Worm (Caenorhabditis elegans): ENCODE measurements around the gene F22B5.10.
"Not testable (repeated sequence)": the region's sequence is repeated elsewhere in the genome, so short reads cannot be mapped to it uniquely, and the experiment has no call there.

F22B5.10 gene

ce11 chrII:8466874-8467273, at the start of gene F22B5.10:
F22B5.10 (plus strand) TSS chrII:8467174.
- TF ChIP-seq B0310.2 (tag; optimal IDR thresholded peaks at IDR 0.05) (no peak), tra-4 (tag; optimal IDR thresholded peaks at IDR 0.05) (no peak)

DNA sequence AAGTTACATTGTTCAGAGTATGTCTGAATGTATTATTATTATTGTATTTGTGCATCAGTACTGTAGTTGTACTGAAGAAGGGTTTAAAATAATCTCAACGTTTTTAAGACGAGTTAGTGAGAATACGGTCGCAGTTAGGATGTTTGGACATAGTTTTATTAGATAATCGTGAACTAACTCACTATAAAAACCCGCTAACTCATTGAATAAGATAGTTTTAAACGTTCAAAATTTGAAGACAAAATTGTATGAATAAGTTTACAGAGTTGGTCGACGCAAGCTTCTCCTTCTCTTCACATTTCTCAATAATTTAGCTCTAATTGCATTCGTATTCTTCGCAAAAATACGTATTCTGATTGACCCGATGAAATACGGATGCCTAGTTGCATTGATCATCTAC, 48.0 kb upstream of the F22B5.10 start:
- TF ChIP-seq scrt-1 (GFP tag; IDR thresholded peaks at IDR 0.05) (no peak), B0310.2 (tag; optimal IDR thresholded peaks at IDR 0.05) (no peak), ceh-36 (tag; optimal IDR thresholded peaks at IDR 0.05) (no peak)

DNA sequence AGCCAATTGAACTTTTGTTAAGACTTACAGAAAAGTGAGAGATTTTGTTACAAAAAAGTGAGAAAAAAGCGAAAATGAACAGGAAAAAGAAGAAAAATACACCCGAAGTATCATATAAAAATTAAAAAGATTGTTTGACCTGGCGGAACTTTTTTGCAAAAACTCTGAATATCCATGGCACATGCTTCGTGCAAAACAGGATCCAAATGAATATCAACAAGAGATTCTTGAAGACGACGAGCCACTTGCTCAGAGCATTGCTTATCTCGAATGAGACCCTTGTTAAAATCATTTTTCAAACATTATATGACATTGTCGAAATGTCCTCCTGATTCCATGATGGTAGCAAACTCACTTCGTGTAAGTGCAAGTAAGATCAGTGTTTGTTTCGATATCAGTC, 47.2 kb upstream of the F22B5.10 start, which contains the start of gene F14E5.8:
F14E5.8 (plus strand) TSS at position 301 of the 400 bp plus-strand sequence.
- TF ChIP-seq scrt-1 (GFP tag; IDR thresholded peaks at IDR 0.05); tbx-11 (GFP tag; IDR thresholded peaks at IDR 0.05); hmg-4 (GFP tag; optimal IDR thresholded peaks at IDR 0.05): not testable (repeated sequence)

ce11 chrII:8420775-8421388, 46.1 kb upstream of the F22B5.10 start:
- no peak for TF ChIP-seq hmg-4 (GFP tag; optimal IDR thresholded peaks at IDR 0.05)
- no peak for TF ChIP-seq ama-1 (optimal IDR thresholded peaks at IDR 0.05)
- TF ChIP-seq tbx-37 (GFP tag; conservative IDR thresholded peaks at IDR 0.05) = no peak
- no peak for TF ChIP-seq ets-7 (tag; optimal IDR thresholded peaks at IDR 0.05)
- TF ChIP-seq sea-1 (GFP tag; conservative IDR thresholded peaks at IDR 0.05) = no peak
- TF ChIP-seq tra-4 (tag; optimal IDR thresholded peaks at IDR 0.05) = no peak
- no peak for TF ChIP-seq hmbx-1 (tag; optimal IDR thresholded peaks at IDR 0.05)
- TF ChIP-seq ceh-13 (GFP tag; optimal IDR thresholded peaks at IDR 0.05) = no peak
- no peak for TF ChIP-seq flt-1 (GFP tag; IDR thresholded peaks at IDR 0.05)
- no peak for TF ChIP-seq scrt-1 (GFP tag; IDR thresholded peaks at IDR 0.05)
- no peak for TF ChIP-seq ceh-36 (tag; optimal IDR thresholded peaks at IDR 0.05)
- no peak for TF ChIP-seq pes-1 (GFP tag; IDR thresholded peaks at IDR 0.05)
- TF ChIP-seq aly-1 (tag; optimal IDR thresholded peaks at IDR 0.05) = no peak
- no peak for TF ChIP-seq F13C5.2 (tag; optimal IDR thresholded peaks at IDR 0.05)
- no peak for TF ChIP-seq B0310.2 (tag; optimal IDR thresholded peaks at IDR 0.05)
- no peak for TF ChIP-seq hnd-1 (tag; optimal IDR thresholded peaks at IDR 0.05)
- TF ChIP-seq tbx-11 (GFP tag; IDR thresholded peaks at IDR 0.05) = no peak

DNA sequence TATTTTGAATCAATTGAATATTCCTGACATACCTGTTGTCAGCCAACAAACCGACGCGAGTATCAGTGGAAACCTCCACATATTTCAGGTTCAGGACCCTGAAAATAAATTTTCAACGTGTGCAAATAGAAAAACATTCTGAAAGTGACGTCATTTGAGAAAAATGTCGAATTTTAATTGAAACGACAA, 38.3 kb upstream of the F22B5.10 start, which contains the start of gene F14E5.2:
F14E5.2 (minus strand) TSS at position 101 of the 189 bp plus-strand sequence.
- no peak for TF ChIP-seq flt-1 (GFP tag; IDR thresholded peaks at IDR 0.05)
- no peak for TF ChIP-seq ets-7 (tag; optimal IDR thresholded peaks at IDR 0.05)
- no peak for TF ChIP-seq hmg-4 (GFP tag; optimal IDR thresholded peaks at IDR 0.05)
- TF ChIP-seq sea-1 (GFP tag; conservative IDR thresholded peaks at IDR 0.05) = no peak
- TF ChIP-seq tbx-37 (GFP tag; conservative IDR thresholded peaks at IDR 0.05) = no peak
- TF ChIP-seq pes-1 (GFP tag; IDR thresholded peaks at IDR 0.05) = no peak
- TF ChIP-seq hnd-1 (tag; optimal IDR thresholded peaks at IDR 0.05) = no peak
- no peak for TF ChIP-seq ceh-36 (tag; optimal IDR thresholded peaks at IDR 0.05)
- TF ChIP-seq ama-1 (optimal IDR thresholded peaks at IDR 0.05) = no peak
- TF ChIP-seq aly-1 (tag; optimal IDR thresholded peaks at IDR 0.05) = no peak
- no peak for TF ChIP-seq tbx-11 (GFP tag; IDR thresholded peaks at IDR 0.05)
- no peak for TF ChIP-seq scrt-1 (GFP tag; IDR thresholded peaks at IDR 0.05)
- no peak for TF ChIP-seq F13C5.2 (tag; optimal IDR thresholded peaks at IDR 0.05)
- no peak for TF ChIP-seq ceh-13 (GFP tag; optimal IDR thresholded peaks at IDR 0.05)
- no peak for TF ChIP-seq B0310.2 (tag; optimal IDR thresholded peaks at IDR 0.05)
- TF ChIP-seq hmbx-1 (tag; optimal IDR thresholded peaks at IDR 0.05) = no peak
- no peak for TF ChIP-seq tra-4 (tag; optimal IDR thresholded peaks at IDR 0.05)

DNA sequence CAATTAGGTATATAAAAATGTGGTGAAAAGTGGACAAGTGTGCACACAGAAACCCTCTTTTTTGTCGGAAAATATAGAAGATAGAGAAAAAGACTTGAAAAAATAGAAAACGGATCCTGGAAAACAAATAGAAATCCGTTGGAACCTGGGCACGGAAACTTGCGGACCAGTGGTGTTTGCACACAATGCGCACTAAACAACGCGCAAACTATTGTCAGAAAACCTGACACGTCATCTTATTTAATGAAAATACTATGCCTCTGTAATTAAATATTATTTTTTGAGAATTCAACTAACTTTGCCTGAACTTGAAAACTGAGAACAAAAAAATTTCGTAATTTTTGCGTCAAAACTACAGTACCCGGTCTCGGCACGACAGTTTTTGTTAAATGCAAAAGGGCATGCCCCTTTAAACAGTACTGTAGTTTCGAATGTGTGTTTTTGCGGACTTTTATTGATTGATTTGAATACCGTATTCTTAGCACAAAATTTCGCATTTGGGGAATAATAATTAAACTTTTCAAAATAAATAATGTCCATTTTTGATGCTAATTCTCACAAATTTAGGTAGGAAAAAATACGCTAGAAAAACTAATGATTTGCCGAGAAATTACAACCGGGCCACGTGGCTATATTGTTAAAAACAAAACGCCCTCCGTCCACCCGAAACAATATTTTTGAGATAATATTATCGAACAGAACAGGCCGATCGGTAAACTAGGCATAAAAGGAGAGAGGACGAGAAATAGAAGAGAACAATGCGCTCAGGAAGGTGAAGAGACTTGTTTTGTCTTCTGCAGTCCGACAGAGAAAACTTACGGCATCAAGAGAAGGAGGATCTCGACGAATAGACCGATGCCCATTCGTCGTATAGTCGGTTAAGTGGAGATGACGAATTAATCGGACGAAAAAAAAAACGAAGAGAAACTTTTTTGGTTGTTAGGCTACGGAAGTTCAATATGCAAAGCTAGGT, 37.7 kb upstream of the F22B5.10 start:
- TF ChIP-seq hmbx-1 (tag; optimal IDR thresholded peaks at IDR 0.05) (no peak), hnd-1 (tag; optimal IDR thresholded peaks at IDR 0.05) (no peak), ama-1 (optimal IDR thresholded peaks at IDR 0.05) (no peak), B0310.2 (tag; optimal IDR thresholded peaks at IDR 0.05) (no peak), tbx-37 (GFP tag; conservative IDR thresholded peaks at IDR 0.05) (no peak), pes-1 (GFP tag; IDR thresholded peaks at IDR 0.05) (no peak), hmg-4 (GFP tag; optimal IDR thresholded peaks at IDR 0.05) (no peak), tra-4 (tag; optimal IDR thresholded peaks at IDR 0.05) (no peak), aly-1 (tag; optimal IDR thresholded peaks at IDR 0.05) (no peak), F13C5.2 (tag; optimal IDR thresholded peaks at IDR 0.05) (no peak)

ce11 chrII:8431954-8432353, 35.0 kb upstream of the F22B5.10 start, which contains the start of gene acp-2:
acp-2 (minus strand) TSS chrII:8432054.
- TF ChIP-seq hnd-1 (tag; optimal IDR thresholded peaks at IDR 0.05) (no peak), B0310.2 (tag; optimal IDR thresholded peaks at IDR 0.05) (no peak), pes-1 (GFP tag; IDR thresholded peaks at IDR 0.05) (no peak), tbx-37 (GFP tag; conservative IDR thresholded peaks at IDR 0.05) (no peak), hmg-4 (GFP tag; optimal IDR thresholded peaks at IDR 0.05) (no peak), ceh-13 (GFP tag; optimal IDR thresholded peaks at IDR 0.05) (no peak), tbx-11 (GFP tag; IDR thresholded peaks at IDR 0.05) (no peak), tra-4 (tag; optimal IDR thresholded peaks at IDR 0.05) (no peak), F13C5.2 (tag; optimal IDR thresholded peaks at IDR 0.05) (no peak), aly-1 (tag; optimal IDR thresholded peaks at IDR 0.05) (no peak), flt-1 (GFP tag; IDR thresholded peaks at IDR 0.05) (no peak), ceh-36 (tag; optimal IDR thresholded peaks at IDR 0.05) (no peak)

- TF ChIP-seq ets-7 (tag; optimal IDR thresholded peaks at IDR 0.05) (no peak), sea-1 (GFP tag; conservative IDR thresholded peaks at IDR 0.05) (no peak), aly-1 (tag; optimal IDR thresholded peaks at IDR 0.05) (no peak), hmg-4 (GFP tag; optimal IDR thresholded peaks at IDR 0.05) (no peak), scrt-1 (GFP tag; IDR thresholded peaks at IDR 0.05) (no peak), flt-1 (GFP tag; IDR thresholded peaks at IDR 0.05) (no peak), ceh-36 (tag; optimal IDR thresholded peaks at IDR 0.05) (no peak), tbx-11 (GFP tag; IDR thresholded peaks at IDR 0.05) (no peak), ama-1 (optimal IDR thresholded peaks at IDR 0.05) (no peak), tbx-37 (GFP tag; conservative IDR thresholded peaks at IDR 0.05) (no peak), F13C5.2 (tag; optimal IDR thresholded peaks at IDR 0.05) (no peak), tra-4 (tag; optimal IDR thresholded peaks at IDR 0.05) (no peak)
Measured at ce11 chrII:8435005-8435404, 32.0 kb upstream of the F22B5.10 start, which contains the start of gene acp-4. acp-4 (minus strand) TSS chrII:8435105.

Measured in whole organism, early embryonic.